Worm (Caenorhabditis elegans): Measurements from ENCODE around the gene syg-2.

- no peak for TF ChIP-seq unc-39 (tag; optimal IDR thresholded peaks at IDR 0.05)
- no peak for TF ChIP-seq lsy-2 (tag; optimal IDR thresholded peaks at IDR 0.05)
- no peak for TF ChIP-seq ztf-11 (tag; optimal IDR thresholded peaks at IDR 0.05)
Measured at ce11 chrX:14659454-14659853, 4.7 kb downstream of the syg-2 start.

All from whole organism, mixed stage, embryonic.